Worm (Caenorhabditis elegans) whole organism, L1 larva: ENCODE data around the gene Y69H2.3.

Experiments used
- C04F5.9 ChIP-seq: sonication (generic microtip); optimal IDR thresholded peaks from 2 replicates; lab custom pipeline; 2016; ENCODE audit warnings: missing genetic modification characterization, missing compliant biosample characterization
- C16A3.4 ChIP-seq: fragments of 150-350 bp; optimal IDR thresholded peaks from 2 replicates; lab custom pipeline; 2014; ENCODE audit warnings: missing biosample characterization, missing genetic modification characterization
- Y116A8C.19 ChIP-seq: sonication (generic microtip); optimal IDR thresholded peaks from 2 replicates; lab custom pipeline; 2016; ENCODE audit warnings: missing compliant biosample characterization, missing genetic modification characterization, borderline replicate concordance
- alr-1 ChIP-seq: fragments of 200-800 bp; sonication (Bioruptor generic); optimal IDR thresholded peaks from 2 replicates; lab custom pipeline; 2018; ENCODE audit warnings: borderline replicate concordance, mild to moderate bottlenecking, missing genetic modification characterization, missing compliant biosample characterization
- aly-2 ChIP-seq: fragments of 150-350 bp; optimal IDR thresholded peaks from 2 replicates; lab custom pipeline; 2014; ENCODE audit warnings: missing biosample characterization, missing genetic modification characterization
- ceh-63 ChIP-seq: fragments of 200-800 bp; sonication (Bioruptor generic); optimal IDR thresholded peaks from 2 replicates; lab custom pipeline; 2018; ENCODE audit warnings: mild to moderate bottlenecking, missing genetic modification characterization, missing compliant biosample characterization
- ceh-82 ChIP-seq, 3 experiments: fragments of 150-350 bp in 1 of 3; sonication (generic microtip) in 2 of 3; optimal IDR thresholded peaks; 2 replicates each; lab custom pipeline; 2014 to 2017; ENCODE audit warnings: missing biosample characterization in 3 of 3, missing genetic modification characterization in 3 of 3
- ceh-88 ChIP-seq: fragments of 200-800 bp; sonication (Bioruptor generic); IDR thresholded peaks from 2 replicates; pipeline ENCODE4 v1.3.6; 2022; ENCODE audit warnings: missing genetic modification characterization, missing compliant biosample characterization
- ceh-90 ChIP-seq: sonication (generic microtip); optimal IDR thresholded peaks from 2 replicates; lab custom pipeline; 2016; ENCODE audit warnings: missing genetic modification characterization, missing compliant biosample characterization
- ces-1 ChIP-seq: fragments of 150-350 bp; optimal IDR thresholded peaks from 2 replicates; lab custom pipeline; 2014; ENCODE audit warnings: missing biosample characterization, missing genetic modification reagents, missing genetic modification characterization
- dpl-1 ChIP-seq, 3 experiments: fragments of 150-350 bp in 2 of 3; sonication (generic microtip) in 1 of 3; optimal IDR thresholded peaks; 2 replicates each; lab custom pipeline; 2014 to 2017; ENCODE audit warnings: missing biosample characterization in 3 of 3, missing genetic modification characterization in 3 of 3, missing genetic modification reagents in 3 of 3
- efl-1 ChIP-seq, 4 experiments: fragments of 150-350 bp; optimal IDR thresholded peaks in 3 of 4; peaks in 1 of 4; 1 replicate in 1 of 4; 2 replicates in 3 of 4; lab custom pipeline; 2014; ENCODE audit warnings: missing biosample characterization in 2 of 4, missing genetic modification characterization in 2 of 4, missing genetic modification reagents in 2 of 4
- efl-3 ChIP-seq: fragments of 200-800 bp; sonication (Bioruptor generic); optimal IDR thresholded peaks from 2 replicates; lab custom pipeline; 2018; ENCODE audit warnings: mild to moderate bottlenecking, missing genetic modification characterization, missing compliant biosample characterization
- egl-27 ChIP-seq, 2 experiments: fragments of 150-350 bp in 1 of 2; sonication (generic microtip); optimal IDR thresholded peaks; 3 replicates each; lab custom pipeline; 2017 to 2018; ENCODE audit warnings: missing biosample characterization in 2 of 2, missing genetic modification characterization in 2 of 2, missing genetic modification reagents in 2 of 2
- elt-2 ChIP-seq: sonication (generic microtip); optimal IDR thresholded peaks from 2 replicates; lab custom pipeline; 2016; ENCODE audit warnings: missing genetic modification characterization, mild to moderate bottlenecking, inconsistent platforms, missing compliant biosample characterization, missing genetic modification reagents
- ets-5 ChIP-seq: fragments of 200-800 bp; sonication (Bioruptor generic); IDR thresholded peaks from 2 replicates; pipeline ENCODE4 v1.3.6; 2022; ENCODE audit warnings: missing genetic modification characterization, missing compliant biosample characterization
- fkh-4 ChIP-seq: sonication (generic microtip); optimal IDR thresholded peaks from 2 replicates; lab custom pipeline; 2016; ENCODE audit warnings: missing compliant biosample characterization, missing genetic modification characterization, borderline replicate concordance
- grh-1 ChIP-seq: fragments of 200-800 bp; sonication (Bioruptor generic); IDR thresholded peaks from 2 replicates; pipeline ENCODE4 v1.3.6; 2022; ENCODE audit warnings: missing genetic modification reagents, missing genetic modification characterization, missing compliant biosample characterization
- hlh-17 ChIP-seq: fragments of 200-800 bp; sonication (Bioruptor generic); optimal IDR thresholded peaks from 2 replicates; lab custom pipeline; 2018; ENCODE audit warnings: missing genetic modification characterization, mild to moderate bottlenecking, missing compliant biosample characterization, moderate library complexity, borderline replicate concordance
- hpl-2 ChIP-seq: fragments of 150-350 bp; optimal IDR thresholded peaks from 2 replicates; lab custom pipeline; 2014; ENCODE audit warnings: missing biosample characterization, missing genetic modification reagents, missing genetic modification characterization
- jun-1 ChIP-seq: fragments of 150-350 bp; optimal IDR thresholded peaks from 2 replicates; lab custom pipeline; 2014; ENCODE audit warnings: missing biosample characterization, missing genetic modification reagents, missing genetic modification characterization
- lin-14 ChIP-seq: fragments of 200-800 bp; sonication (Bioruptor generic); optimal IDR thresholded peaks from 2 replicates; lab custom pipeline; 2018; ENCODE audit warnings: mild to moderate bottlenecking, missing genetic modification characterization, moderate library complexity, missing compliant biosample characterization
- lin-15B ChIP-seq: fragments of 150-350 bp; sonication (generic microtip); optimal IDR thresholded peaks from 3 replicates; lab custom pipeline; 2014; ENCODE audit warnings: missing biosample characterization, missing genetic modification characterization
- lin-35 ChIP-seq, 2 experiments: fragments of 150-350 bp; optimal IDR thresholded peaks; 2 replicates each; lab custom pipeline; 2014; ENCODE audit warnings: missing biosample characterization in 2 of 2, missing genetic modification characterization in 2 of 2, missing genetic modification reagents in 2 of 2
- lin-39 ChIP-seq: fragments of 150-350 bp; optimal IDR thresholded peaks from 2 replicates; lab custom pipeline; 2014; ENCODE audit warnings: missing biosample characterization, missing genetic modification reagents, missing genetic modification characterization
- lir-3 ChIP-seq: sonication (generic microtip); optimal IDR thresholded peaks from 2 replicates; lab custom pipeline; 2016; ENCODE audit warnings: mild to moderate bottlenecking, missing genetic modification characterization, moderate library complexity, missing compliant biosample characterization; ENCODE audit not compliant: poor library complexity
- lsy-2 ChIP-seq, 2 experiments: fragments of 150-350 bp; optimal IDR thresholded peaks; 2 replicates each; lab custom pipeline; 2014; ENCODE audit warnings: missing biosample characterization in 2 of 2, missing genetic modification characterization in 2 of 2
- mdl-1 ChIP-seq, 2 experiments: fragments of 150-350 bp; optimal IDR thresholded peaks; 2 replicates each; lab custom pipeline; 2014 to 2017; ENCODE audit warnings: missing biosample characterization in 2 of 2, missing genetic modification characterization in 2 of 2, inconsistent platforms in 1 of 2
- mef-2 ChIP-seq: fragments of 150-350 bp; optimal IDR thresholded peaks from 2 replicates; lab custom pipeline; 2014; ENCODE audit warnings: missing biosample characterization, missing genetic modification characterization
- nhr-12 ChIP-seq: sonication (generic microtip); optimal IDR thresholded peaks from 2 replicates; lab custom pipeline; 2017; ENCODE audit warnings: missing biosample characterization, missing genetic modification characterization
- nhr-28 ChIP-seq: fragments of 150-350 bp; optimal IDR thresholded peaks from 2 replicates; lab custom pipeline; 2014; ENCODE audit warnings: missing biosample characterization, missing genetic modification characterization
- nhr-76 ChIP-seq: sonication (generic microtip); optimal IDR thresholded peaks from 2 replicates; lab custom pipeline; 2017; ENCODE audit warnings: missing biosample characterization, missing genetic modification characterization
- nhr-77 ChIP-seq: fragments of 150-350 bp; optimal IDR thresholded peaks from 2 replicates; lab custom pipeline; 2014; ENCODE audit warnings: missing biosample characterization, missing genetic modification characterization
- nhr-85 ChIP-seq: sonication (generic microtip); peaks from one replicate; lab custom pipeline; 2016; ENCODE audit warnings: missing genetic modification characterization, inconsistent platforms, missing compliant biosample characterization
- nhr-90 ChIP-seq: sonication (generic microtip); optimal IDR thresholded peaks from 2 replicates; lab custom pipeline; 2016; ENCODE audit warnings: mild to moderate bottlenecking, missing genetic modification characterization, missing compliant biosample characterization; ENCODE audit not compliant: poor library complexity
- pag-3 ChIP-seq: sonication (generic microtip); optimal IDR thresholded peaks from 2 replicates; lab custom pipeline; 2017; ENCODE audit warnings: missing genetic modification characterization, mild to moderate bottlenecking, missing compliant biosample characterization, antibody characterized with exemption, borderline replicate concordance; ENCODE audit not compliant: insufficient read depth
- pqm-1 ChIP-seq: sonication (generic microtip); optimal IDR thresholded peaks from 3 replicates; lab custom pipeline; 2017; ENCODE audit warnings: missing biosample characterization, missing genetic modification characterization
- rnt-1 ChIP-seq: sonication (generic microtip); optimal IDR thresholded peaks from 2 replicates; lab custom pipeline; 2016; ENCODE audit warnings: mild to moderate bottlenecking, missing genetic modification characterization, moderate library complexity, missing compliant biosample characterization
- snu-23 ChIP-seq: sonication (generic microtip); optimal IDR thresholded peaks from 2 replicates; lab custom pipeline; 2016; ENCODE audit warnings: missing genetic modification characterization, missing compliant biosample characterization
- sptf-1 ChIP-seq: fragments of 150-350 bp; optimal IDR thresholded peaks from 2 replicates; lab custom pipeline; 2014; ENCODE audit warnings: missing biosample characterization, missing genetic modification characterization
- tbx-2 ChIP-seq: sonication (generic microtip); optimal IDR thresholded peaks from 2 replicates; lab custom pipeline; 2016; ENCODE audit warnings: missing genetic modification characterization, missing compliant biosample characterization
- unc-130 ChIP-seq: fragments of 150-350 bp; optimal IDR thresholded peaks from 2 replicates; lab custom pipeline; 2017; ENCODE audit warnings: missing biosample characterization, missing genetic modification characterization, inconsistent platforms
- unc-62 ChIP-seq: fragments of 150-350 bp; optimal IDR thresholded peaks from 2 replicates; lab custom pipeline; 2014; ENCODE audit warnings: missing biosample characterization, missing genetic modification reagents, missing genetic modification characterization
- unc-98 ChIP-seq: fragments of 200-800 bp; sonication (Bioruptor generic); IDR thresholded peaks from 2 replicates; pipeline ENCODE4 v1.3.6; 2022; ENCODE audit warnings: missing genetic modification characterization, missing compliant biosample characterization
- vab-15 ChIP-seq: sonication (generic microtip); optimal IDR thresholded peaks from 2 replicates; lab custom pipeline; 2017; ENCODE audit warnings: missing genotype, mild to moderate bottlenecking, missing genetic modification characterization, missing compliant biosample characterization
- xbp-1 ChIP-seq: sonication (generic microtip); optimal IDR thresholded peaks from 2 replicates; lab custom pipeline; 2016; ENCODE audit warnings: missing genetic modification characterization, missing compliant biosample characterization
- zip-4 ChIP-seq: fragments of 200-800 bp; sonication (Bioruptor generic); optimal IDR thresholded peaks from 2 replicates; lab custom pipeline; 2018; ENCODE audit warnings: mild to moderate bottlenecking, missing genetic modification characterization, moderate library complexity, missing compliant biosample characterization
- ztf-4 ChIP-seq: fragments of 150-350 bp; optimal IDR thresholded peaks from 2 replicates; lab custom pipeline; 2014; ENCODE audit warnings: missing biosample characterization, missing genetic modification characterization

Y69H2.3 gene

ce11 chrV:18637544-18638366, 26.2 kb downstream of the Y69H2.3 start (continued):
- TF ChIP-seq efl-1 (optimal IDR thresholded peaks at IDR 0.05; lab: Kevin White, UChicago): peak in 1 of 2 experiments; percentile 21
- TF ChIP-seq efl-1 (GFP tag; optimal IDR thresholded peaks at IDR 0.05 in 1 of 2; lab: Kevin White, UChicago): peak in 1 of 2 experiments; percentile 45
- TF ChIP-seq nhr-90 (tag; lab: Kevin White, UChicago): no peak
- no peak for TF ChIP-seq ztf-4 (tag; lab: Kevin White, UChicago)
- no peak for TF ChIP-seq dpl-1 (GFP tag; optimal IDR thresholded peaks at IDR 0.05; lab: Kevin White, UChicago)
- TF ChIP-seq efl-3 (GFP tag; lab: Kevin White, UChicago): no peak
- TF ChIP-seq egl-27 (tag; optimal IDR thresholded peaks at IDR 0.05; lab: Kevin White, UChicago): no peak
- TF ChIP-seq nhr-76 (tag; lab: Kevin White, UChicago): no peak
- TF ChIP-seq lir-3: no peak
- TF ChIP-seq C16A3.4 (tag; lab: Kevin White, UChicago): peak; percentile 46
- no peak for TF ChIP-seq nhr-12
- peak; percentile 81 for TF ChIP-seq lin-14 (GFP tag; lab: Kevin White, UChicago)
- peak; percentile 45 for TF ChIP-seq nhr-77 (tag; lab: Kevin White, UChicago)
- TF ChIP-seq unc-62 (GFP tag; lab: Kevin White, UChicago): no peak
- TF ChIP-seq mdl-1 (tag; optimal IDR thresholded peaks at IDR 0.05; lab: Kevin White, UChicago): peak in 1 of 2 experiments; percentile 15
- no peak for TF ChIP-seq ceh-88 (GFP tag; lab: Robert Waterston, UW)
- no peak for TF ChIP-seq hlh-17
- no peak for TF ChIP-seq sptf-1 (tag; lab: Kevin White, UChicago)
- peak in 1 of 2 experiments; percentile 31 for TF ChIP-seq lin-35 (GFP tag; optimal IDR thresholded peaks at IDR 0.05; lab: Kevin White, UChicago)
- TF ChIP-seq ceh-82 (tag; optimal IDR thresholded peaks at IDR 0.05; lab: Kevin White, UChicago): no peak
- TF ChIP-seq nhr-28 (tag; lab: Kevin White, UChicago): no peak
- TF ChIP-seq zip-4: no peak
- TF ChIP-seq nhr-85: peak; percentile 87
- no peak for TF ChIP-seq ets-5 (GFP tag; lab: Robert Waterston, UW)
- no peak for TF ChIP-seq pqm-1 (tag; lab: Kevin White, UChicago)
- no peak for TF ChIP-seq jun-1 (tag; lab: Kevin White, UChicago)
- TF ChIP-seq lin-15B (tag; lab: Kevin White, UChicago): no peak
- TF ChIP-seq Y116A8C.19 (tag; lab: Kevin White, UChicago): no peak
- TF ChIP-seq grh-1: peak; percentile 49; the same call in 1 of the 2 replicates
- TF ChIP-seq lin-39 (tag; lab: Kevin White, UChicago): no peak
- TF ChIP-seq ceh-90 (tag; lab: Kevin White, UChicago): no peak
- no peak for TF ChIP-seq unc-98 (GFP tag; lab: Robert Waterston, UW)
- TF ChIP-seq alr-1 (tag; lab: Kevin White, UChicago): no peak
- peak; percentile 20 to 50 for TF ChIP-seq lsy-2 (tag; optimal IDR thresholded peaks at IDR 0.05; lab: Kevin White, UChicago)
- TF ChIP-seq elt-2: no peak
- no peak for TF ChIP-seq vab-15 (tag; lab: Kevin White, UChicago)
- peak; percentile 59 for TF ChIP-seq snu-23 (GFP tag; lab: Kevin White, UChicago)
- TF ChIP-seq mef-2 (tag; lab: Kevin White, UChicago): no peak
- TF ChIP-seq ces-1 (GFP tag; lab: Kevin White, UChicago): no peak
- TF ChIP-seq ceh-63 (GFP tag; lab: Kevin White, UChicago): no peak
- peak; percentile 10 for TF ChIP-seq tbx-2 (tag; lab: Kevin White, UChicago)
- no peak for TF ChIP-seq unc-130 (tag; lab: Kevin White, UChicago)
- peak; percentile 89 for TF ChIP-seq pag-3 (tag; lab: Kevin White, UChicago)
- no peak for TF ChIP-seq aly-2
- no peak for TF ChIP-seq hpl-2 (GFP tag; lab: Kevin White, UChicago)
- no peak for TF ChIP-seq C04F5.9
- no peak for TF ChIP-seq rnt-1 (tag; lab: Kevin White, UChicago)
- no peak for TF ChIP-seq xbp-1 (tag; lab: Kevin White, UChicago)
- no peak for TF ChIP-seq fkh-4
